Worm (Caenorhabditis elegans): ENCODE measurements around the gene nhr-58.

ce11 chrV:501230-501629 is 30.8 kb upstream of the nhr-58 start, which contains the start of gene str-256:
- TF ChIP-seq nfya-1 (tag; optimal IDR thresholded peaks at IDR 0.05; ENCODE audit: borderline replicate concordance, insufficient read depth) (no peak), snpc-1.1 (tag; optimal IDR thresholded peaks at IDR 0.05; ENCODE audit: insufficient read depth) (no peak), rec-8 (tag; optimal IDR thresholded peaks at IDR 0.05) (no peak), F10E7.11 (tag; optimal IDR thresholded peaks at IDR 0.05) (no peak), unc-62 (GFP tag; optimal IDR thresholded peaks at IDR 0.05) (no peak)
